Worm (Caenorhabditis elegans): ENCODE data around the gene dpy-20.

The dpy-20 gene

DNA sequence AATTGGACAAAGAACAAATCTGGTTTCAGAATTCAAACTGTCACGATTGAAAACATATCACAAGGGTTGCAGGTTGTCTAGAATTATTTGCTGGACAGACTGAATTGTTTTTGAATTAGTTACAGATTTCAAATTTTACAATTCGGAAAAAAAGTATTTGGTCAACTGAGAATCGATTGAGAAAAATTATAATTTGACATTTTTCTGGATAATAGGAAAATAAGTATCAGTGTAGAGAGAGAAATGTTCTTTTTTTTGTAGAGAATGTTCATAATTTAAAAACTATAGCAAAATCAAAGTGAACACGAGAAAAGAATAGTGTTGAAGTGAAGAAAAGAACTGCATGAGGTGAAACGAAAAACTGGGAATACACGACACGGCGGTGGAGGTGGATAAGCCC lies at the start of gene dpy-20:
dpy-20 (minus strand) TSS at position 101 of the 400 bp plus-strand sequence.
- TF ChIP-seq ref-1 (GFP tag; conservative IDR thresholded peaks at IDR 0.05) (no peak), flt-1 (GFP tag; IDR thresholded peaks at IDR 0.05) (no peak), ztf-29 (GFP tag; IDR thresholded peaks at IDR 0.05) (no peak), ztf-23 (GFP tag; IDR thresholded peaks at IDR 0.05) (no peak), tab-1 (GFP tag; IDR thresholded peaks at IDR 0.05) (no peak), cog-1 (tag; optimal IDR thresholded peaks at IDR 0.05) (no peak), med-1 (GFP tag; optimal IDR thresholded peaks at IDR 0.05; ENCODE audit: insufficient read depth) (no peak), klf-2 (GFP tag; conservative IDR thresholded peaks at IDR 0.05) (no peak), T22C8.4 (GFP tag; IDR thresholded peaks at IDR 0.05) (no peak)

DNA sequence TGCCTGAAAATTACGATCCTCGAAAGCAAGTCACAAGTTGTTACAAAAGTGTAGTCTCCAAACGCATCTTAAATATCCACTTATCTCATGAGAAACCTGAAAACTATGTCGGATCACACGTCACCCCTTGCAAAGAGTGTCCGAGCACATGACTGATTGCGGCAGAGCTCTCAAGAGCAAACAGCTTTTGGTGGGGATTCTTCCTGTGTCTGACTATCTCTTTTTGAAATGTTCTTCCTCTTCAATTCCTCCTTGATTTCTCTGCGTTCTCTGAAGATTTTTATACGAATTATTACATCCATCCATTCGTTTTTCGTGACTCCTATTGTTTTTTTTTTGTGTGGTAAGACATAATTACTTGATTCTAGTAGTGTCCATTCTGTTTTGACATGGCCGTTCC lies 48.2 kb upstream of the dpy-20 start, which contains the start of gene T12A7.6:
T12A7.6 (plus strand) TSS at position 369 of the 400 bp plus-strand sequence.
- TF ChIP-seq T22C8.4 (GFP tag; IDR thresholded peaks at IDR 0.05) (no peak), ztf-23 (GFP tag; IDR thresholded peaks at IDR 0.05) (no peak), klf-2 (GFP tag; conservative IDR thresholded peaks at IDR 0.05) (no peak)

DNA sequence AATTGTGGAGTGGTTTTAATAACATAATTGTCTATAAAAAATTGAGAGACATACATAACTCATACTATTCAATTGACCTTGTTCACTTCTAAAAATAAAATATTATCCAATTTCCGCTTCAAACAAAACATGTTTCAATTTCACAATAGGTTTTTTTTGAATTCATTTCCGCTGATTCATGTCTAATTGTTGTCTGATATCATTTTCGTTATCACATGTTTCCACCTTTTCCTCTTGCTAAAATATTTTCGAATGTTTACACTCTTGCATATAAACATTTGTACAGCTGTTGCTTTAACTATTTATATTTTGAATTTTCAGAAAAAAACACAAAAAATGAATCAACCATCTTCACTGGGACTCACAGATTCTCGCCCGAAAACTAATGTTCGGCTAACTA lies 44.7 kb upstream of the dpy-20 start, which contains the start of gene gem-4:
gem-4 (plus strand) TSS at position 301 of the 400 bp plus-strand sequence.
- TF ChIP-seq T22C8.4 (GFP tag; IDR thresholded peaks at IDR 0.05) (no peak), klf-2 (GFP tag; conservative IDR thresholded peaks at IDR 0.05) (no peak), ztf-29 (GFP tag; IDR thresholded peaks at IDR 0.05) (no peak), med-1 (GFP tag; optimal IDR thresholded peaks at IDR 0.05; ENCODE audit: insufficient read depth) (no peak), flt-1 (GFP tag; IDR thresholded peaks at IDR 0.05) (no peak), ztf-23 (GFP tag; IDR thresholded peaks at IDR 0.05) (no peak), tab-1 (GFP tag; IDR thresholded peaks at IDR 0.05) (no peak), cog-1 (tag; optimal IDR thresholded peaks at IDR 0.05) (no peak)

DNA sequence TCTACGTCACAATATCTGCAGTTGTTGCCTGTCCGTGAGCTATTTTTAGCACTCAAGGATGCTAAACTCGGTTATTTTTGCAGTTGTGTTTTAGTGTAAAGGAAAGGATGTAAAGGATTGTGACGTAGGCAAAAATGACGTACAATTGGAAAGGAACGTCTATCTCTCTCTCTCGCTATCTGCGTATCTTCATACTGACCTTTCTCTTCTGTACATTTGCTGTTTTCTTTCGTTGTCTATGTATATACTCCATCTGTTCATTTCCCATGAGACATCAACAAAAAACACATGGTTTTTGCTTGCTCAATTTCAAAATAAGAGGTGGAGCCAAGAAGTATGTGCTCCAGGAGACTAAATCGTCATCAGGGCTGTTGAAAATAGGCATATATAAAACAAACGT lies 43.6 kb upstream of the dpy-20 start:
- TF ChIP-seq ztf-23 (GFP tag; IDR thresholded peaks at IDR 0.05) = no peak

DNA sequence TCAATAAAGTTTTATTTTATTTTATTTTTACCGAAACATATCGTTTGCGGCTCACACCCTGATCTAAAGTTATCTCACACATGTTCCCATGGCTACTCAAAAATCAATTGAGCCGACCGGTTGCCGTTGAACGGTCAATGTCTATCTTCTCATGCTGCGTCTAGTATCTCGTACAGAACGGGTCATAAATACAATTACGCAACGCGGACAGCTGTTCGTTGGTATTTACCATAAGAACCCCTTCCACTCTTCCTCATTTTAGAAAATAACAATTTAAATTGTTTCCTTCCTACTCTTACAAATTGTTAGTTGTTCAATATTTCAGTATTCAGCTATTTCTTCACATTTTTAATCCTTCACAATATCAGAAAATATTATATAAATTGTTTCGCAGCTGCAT lies 43.2 kb upstream of the dpy-20 start:
- TF ChIP-seq flt-1 (GFP tag; IDR thresholded peaks at IDR 0.05) = no peak

DNA sequence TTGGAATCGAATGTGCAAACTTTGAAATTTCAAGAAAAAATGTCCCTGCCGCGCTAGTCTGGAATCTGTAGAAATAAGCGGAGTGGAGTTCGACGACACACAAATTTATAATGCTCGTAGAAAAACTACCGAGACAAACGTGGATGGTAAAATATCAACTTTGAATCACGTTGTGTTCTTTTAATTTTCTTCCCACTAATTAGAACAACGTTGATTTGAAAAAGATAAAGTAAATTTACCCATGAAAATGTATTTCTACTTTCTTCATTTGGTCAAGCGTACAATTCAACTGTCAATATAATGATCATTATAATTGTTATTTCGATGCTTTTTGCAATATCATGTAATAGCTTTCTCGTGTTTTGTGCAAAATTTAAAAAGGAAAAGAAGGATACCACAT lies 41.8 kb upstream of the dpy-20 start, which contains the start of gene K01A6.5:
K01A6.5 (plus strand) TSS at position 301 of the 400 bp plus-strand sequence.
- TF ChIP-seq ztf-23 (GFP tag; IDR thresholded peaks at IDR 0.05) (no peak), klf-2 (GFP tag; conservative IDR thresholded peaks at IDR 0.05) (no peak), med-1 (GFP tag; optimal IDR thresholded peaks at IDR 0.05; ENCODE audit: insufficient read depth) (no peak), tab-1 (GFP tag; IDR thresholded peaks at IDR 0.05) (no peak), cog-1 (tag; optimal IDR thresholded peaks at IDR 0.05) (no peak), ztf-29 (GFP tag; IDR thresholded peaks at IDR 0.05) (no peak), ref-1 (GFP tag; conservative IDR thresholded peaks at IDR 0.05) (no peak), flt-1 (GFP tag; IDR thresholded peaks at IDR 0.05) (no peak), T22C8.4 (GFP tag; IDR thresholded peaks at IDR 0.05) (no peak)

DNA sequence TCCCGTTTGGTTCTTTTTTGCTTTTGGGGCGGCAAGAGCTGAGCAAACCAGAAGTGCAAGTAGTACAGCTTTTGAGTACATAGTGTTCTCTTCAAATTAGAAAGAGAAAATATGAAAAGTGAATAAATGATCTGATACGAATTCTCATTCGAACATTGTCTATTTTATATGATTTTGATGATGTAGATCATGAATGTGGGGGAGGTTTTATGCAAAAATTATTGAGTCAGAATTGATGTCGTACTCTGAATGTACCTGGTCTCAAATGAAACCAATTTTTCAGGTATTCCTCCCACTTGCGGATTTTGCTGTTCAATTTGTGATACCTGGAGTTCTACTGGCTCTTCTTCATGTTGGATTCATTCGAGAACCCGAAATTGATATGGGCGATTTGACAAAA lies 39.6 kb upstream of the dpy-20 start, which contains the start of gene K01A6.4:
K01A6.4 (minus strand) TSS at position 101 of the 400 bp plus-strand sequence.
- TF ChIP-seq cog-1 (tag; optimal IDR thresholded peaks at IDR 0.05) (no peak), ref-1 (GFP tag; conservative IDR thresholded peaks at IDR 0.05) (no peak), med-1 (GFP tag; optimal IDR thresholded peaks at IDR 0.05; ENCODE audit: insufficient read depth) (no peak), ztf-23 (GFP tag; IDR thresholded peaks at IDR 0.05) (no peak), ztf-29 (GFP tag; IDR thresholded peaks at IDR 0.05) (no peak), flt-1 (GFP tag; IDR thresholded peaks at IDR 0.05) (no peak), klf-2 (GFP tag; conservative IDR thresholded peaks at IDR 0.05) (no peak), T22C8.4 (GFP tag; IDR thresholded peaks at IDR 0.05) (no peak), tab-1 (GFP tag; IDR thresholded peaks at IDR 0.05) (no peak)

DNA sequence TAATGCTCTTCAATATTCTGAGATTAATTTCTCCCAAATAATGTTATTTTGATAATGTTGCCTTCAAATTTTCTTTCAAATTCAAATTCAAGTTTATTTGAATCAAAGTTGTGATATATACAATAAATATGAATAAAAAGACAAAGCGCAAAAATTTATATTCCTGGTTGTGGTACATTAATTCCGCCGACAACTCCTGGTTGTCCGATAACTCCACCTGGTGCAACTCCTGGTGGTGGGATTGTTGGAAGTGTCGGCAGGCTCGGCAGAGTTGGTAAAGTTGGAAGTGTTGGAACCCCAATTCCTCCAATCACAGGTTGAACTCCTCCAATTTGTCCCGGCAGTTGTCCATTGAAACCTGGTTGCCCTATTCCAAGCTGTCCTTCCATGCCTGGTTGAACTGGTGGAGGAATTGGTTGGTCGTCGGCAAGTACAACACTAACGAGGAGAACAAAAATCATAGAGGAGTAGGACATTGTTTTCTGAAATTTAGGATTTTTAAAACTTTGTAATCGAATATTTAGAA lies 37.5 kb upstream of the dpy-20 start, which contains the start of gene K01A6.7:
K01A6.7 (minus strand) TSS at position 476 of the 526 bp plus-strand sequence.
- no peak for TF ChIP-seq T22C8.4 (GFP tag; IDR thresholded peaks at IDR 0.05)
- TF ChIP-seq cog-1 (tag; optimal IDR thresholded peaks at IDR 0.05) = no peak
- TF ChIP-seq ref-1 (GFP tag; conservative IDR thresholded peaks at IDR 0.05) = no peak
- no peak for TF ChIP-seq ztf-23 (GFP tag; IDR thresholded peaks at IDR 0.05)
- TF ChIP-seq tab-1 (GFP tag; IDR thresholded peaks at IDR 0.05) = no peak
- TF ChIP-seq klf-2 (GFP tag; conservative IDR thresholded peaks at IDR 0.05) = no peak
- no peak for TF ChIP-seq med-1 (GFP tag; optimal IDR thresholded peaks at IDR 0.05; ENCODE audit: insufficient read depth)
- no peak for TF ChIP-seq flt-1 (GFP tag; IDR thresholded peaks at IDR 0.05)
- no peak for TF ChIP-seq ztf-29 (GFP tag; IDR thresholded peaks at IDR 0.05)

DNA sequence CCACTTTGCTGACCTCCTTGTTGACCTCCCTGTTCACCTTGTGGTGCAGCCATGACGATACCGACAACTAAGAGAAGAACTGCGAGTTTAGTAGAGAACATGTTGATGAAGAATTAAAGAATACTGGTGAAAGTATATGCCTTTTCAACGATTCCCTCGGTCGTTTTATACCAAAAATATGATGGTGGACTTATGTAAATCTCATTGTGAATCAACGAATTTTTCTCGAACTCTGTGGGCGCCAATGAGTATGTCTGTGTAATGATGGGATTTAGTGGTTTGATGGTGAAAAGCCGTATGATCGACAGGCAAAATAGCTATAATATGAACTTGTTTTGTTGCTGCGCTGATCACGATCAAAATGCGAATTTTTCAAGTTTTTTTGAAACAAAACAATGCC lies 36.6 kb upstream of the dpy-20 start, which contains the start of gene K01A6.8:
K01A6.8 (minus strand) TSS at position 101 of the 400 bp plus-strand sequence.
- no peak for TF ChIP-seq med-1 (GFP tag; optimal IDR thresholded peaks at IDR 0.05; ENCODE audit: insufficient read depth)
- TF ChIP-seq ztf-29 (GFP tag; IDR thresholded peaks at IDR 0.05) = no peak
- TF ChIP-seq cog-1 (tag; optimal IDR thresholded peaks at IDR 0.05) = no peak
- TF ChIP-seq tab-1 (GFP tag; IDR thresholded peaks at IDR 0.05) = no peak
- no peak for TF ChIP-seq ref-1 (GFP tag; conservative IDR thresholded peaks at IDR 0.05)

DNA sequence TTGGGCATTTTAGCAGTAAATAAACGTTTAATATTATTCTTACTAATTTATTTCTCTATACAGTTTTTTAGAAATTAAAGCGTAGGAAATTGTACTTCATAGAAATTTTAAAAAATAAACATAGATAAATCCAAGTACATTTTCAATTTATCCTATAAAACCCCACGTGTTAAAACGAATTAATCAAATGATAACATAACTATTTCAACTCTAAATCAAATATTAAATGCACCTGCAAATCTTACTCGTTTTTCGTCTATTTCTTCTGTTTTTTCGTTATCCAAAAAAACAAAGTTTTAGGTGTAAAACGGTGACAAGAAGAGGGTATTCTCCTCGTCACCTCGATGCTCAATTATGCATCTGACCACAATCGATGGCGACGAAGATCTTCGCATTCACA lies 34.4 kb upstream of the dpy-20 start, which contains the start of gene K01A6.6:
K01A6.6 (plus strand) TSS at position 301 of the 400 bp plus-strand sequence.
- TF ChIP-seq T22C8.4 (GFP tag; IDR thresholded peaks at IDR 0.05) (no peak), cog-1 (tag; optimal IDR thresholded peaks at IDR 0.05) (no peak), ztf-29 (GFP tag; IDR thresholded peaks at IDR 0.05) (no peak), ztf-23 (GFP tag; IDR thresholded peaks at IDR 0.05) (no peak), tab-1 (GFP tag; IDR thresholded peaks at IDR 0.05) (no peak), klf-2 (GFP tag; conservative IDR thresholded peaks at IDR 0.05) (no peak), flt-1 (GFP tag; IDR thresholded peaks at IDR 0.05) (no peak), med-1 (GFP tag; optimal IDR thresholded peaks at IDR 0.05; ENCODE audit: insufficient read depth) (no peak), ref-1 (GFP tag; conservative IDR thresholded peaks at IDR 0.05) (no peak)
